Fruit fly (Drosophila melanogaster) whole organism, pupa: ENCODE measurements around the gene Oatp26F.

Source experiments
- CG10348 ChIP-seq: fragments of 200-800 bp; sonication (Bioruptor generic); IDR thresholded peaks from 2 replicates; pipeline ENCODE4 v1.3.6; 2022; ENCODE audit warnings: missing biosample characterization, missing genetic modification characterization
- CG12605 ChIP-seq: fragments of 200-800 bp; sonication (Bioruptor generic); IDR thresholded peaks from 2 replicates; pipeline ENCODE4 v1.3.6; 2022; ENCODE audit warnings: missing biosample characterization, missing genetic modification characterization
- CG13204 ChIP-seq: fragments of 200-800 bp; sonication (Bioruptor generic); optimal IDR thresholded peaks from 2 replicates; lab custom pipeline; 2018; ENCODE audit warnings: missing biosample characterization, mild to moderate bottlenecking, missing genetic modification characterization, moderate library complexity
- CG17806 ChIP-seq: fragments of 200-800 bp; sonication (Bioruptor generic); optimal IDR thresholded peaks from 2 replicates; lab custom pipeline; 2018; ENCODE audit warnings: missing biosample characterization, mild to moderate bottlenecking, missing genetic modification characterization, moderate library complexity
- CG32121 ChIP-seq: fragments of 200-800 bp; sonication (Bioruptor generic); IDR thresholded peaks from 2 replicates; pipeline ENCODE4 v1.3.6; 2022; ENCODE audit warnings: missing biosample characterization, missing genetic modification characterization
- CG4496 ChIP-seq: fragments of 200-800 bp; sonication (Bioruptor generic); IDR thresholded peaks from 3 replicates; pipeline ENCODE4 v1.3.6; 2022; ENCODE audit warnings: missing biosample characterization, missing genetic modification characterization
- EcR ChIP-seq: fragments of 200-800 bp; sonication (Bioruptor generic); optimal IDR thresholded peaks from 3 replicates; lab custom pipeline; 2019; ENCODE audit warnings: missing biosample characterization, missing genetic modification characterization, mild to moderate bottlenecking, moderate library complexity, missing genetic modification reagents
- Pif1B ChIP-seq: fragments of 200-800 bp; sonication (Bioruptor generic); optimal IDR thresholded peaks from 3 replicates; lab custom pipeline; 2016; ENCODE audit warnings: missing biosample characterization, missing genetic modification characterization
- rn ChIP-seq: fragments of 200-800 bp; sonication (Bioruptor generic); IDR thresholded peaks from 2 replicates; pipeline ENCODE4 v1.3.6; 2022; ENCODE audit warnings: missing biosample characterization, missing genetic modification characterization

DNA sequence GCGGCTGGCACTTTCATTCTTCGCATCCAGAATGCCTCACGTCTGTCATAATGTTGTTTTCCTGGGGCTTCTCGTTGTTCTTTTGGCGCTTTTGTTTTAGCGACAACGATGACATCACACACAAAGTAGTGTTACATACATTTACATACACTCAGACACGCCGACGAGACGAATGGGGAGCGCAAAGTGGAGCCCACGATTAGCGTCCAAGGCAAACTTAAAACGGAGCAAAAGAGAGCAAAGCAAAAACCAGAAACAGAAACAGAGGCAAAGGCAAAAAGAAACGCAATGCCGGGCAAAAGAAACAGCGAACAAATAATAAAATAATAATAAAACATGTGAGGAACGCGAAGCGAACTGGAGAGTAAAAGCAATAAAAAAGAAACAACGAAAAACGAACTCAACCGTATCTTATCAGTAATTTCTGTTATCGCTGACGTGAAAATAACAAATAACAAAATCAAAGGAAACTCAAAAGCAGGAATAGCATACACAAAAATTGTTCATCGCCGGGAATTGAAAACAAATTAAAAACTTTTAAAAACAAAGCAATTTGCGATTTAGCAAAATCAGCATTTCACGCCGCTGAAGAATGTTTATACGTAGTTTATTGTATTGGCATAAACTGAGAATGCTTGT lies 12.3 kb upstream of the Oatp26F start:
- TF ChIP-seq CG10348 (GFP tag; lab: Robert Waterston, UW) = no peak
- no peak for TF ChIP-seq CG17806 (tag; lab: Kevin White, UChicago)
- TF ChIP-seq CG32121 = no peak
- no peak for TF ChIP-seq rn
- TF ChIP-seq Pif1B (GFP tag; lab: Kevin White, UChicago) = peak; percentile 17
- no peak for TF ChIP-seq CG13204 (GFP tag; lab: Kevin White, UChicago)
- 0 out of 2 replicates have a peak, but pooled peaks have one; percentile 11 for TF ChIP-seq CG12605 (GFP tag; lab: Robert Waterston, UW)
- peak; percentile 28 for TF ChIP-seq EcR (GFP tag; lab: Kevin White, UChicago)
- TF ChIP-seq CG4496 (GFP tag; lab: Robert Waterston, UW) = peak; percentile 34; the same call in 1 of the 3 replicates
